Fruit fly (Drosophila melanogaster): Measurements from ENCODE around the gene Diedel3.
A peak's percentile ranks its signal among the peaks of the same experiment; 100 is the strongest.

Gene Diedel3

dm6 chrX:19056611-19057010 is 6.4 kb downstream of the Diedel3 start, which contains the start of gene CG14190:
TSS of gene CG14190 (plus strand) at chrX:19056911.
- TF ChIP-seq Hr83 (GFP tag; optimal IDR thresholded peaks at IDR 0.05; ENCODE audit: poor library complexity, severe bottlenecking), result no peak

- TF ChIP-seq Rel (GFP tag; optimal IDR thresholded peaks at IDR 0.05) (no peak), Rel (tag; optimal IDR thresholded peaks at IDR 0.05) (peak; percentile 24), CrebA (GFP tag; optimal IDR thresholded peaks at IDR 0.05; ENCODE audit: borderline replicate concordance) (no peak), h (GFP tag; optimal IDR thresholded peaks at IDR 0.05) (no peak), lola (GFP tag; optimal IDR thresholded peaks at IDR 0.05) (no peak), sage (GFP tag; optimal IDR thresholded peaks at IDR 0.05) (no peak)
Measured at dm6 chrX:19068873-19069272, 18.6 kb downstream of the Diedel3 start, which contains the start of gene CG34330. TSS of gene CG34330 (minus strand) at chrX:19068973.

dm6 chrX:19072969-19073368 is 22.7 kb downstream of the Diedel3 start:
- TF ChIP-seq Abd-B (GFP tag; optimal IDR thresholded peaks at IDR 0.05) (no peak), Hr83 (GFP tag; optimal IDR thresholded peaks at IDR 0.05; ENCODE audit: poor library complexity, severe bottlenecking) (no peak), CrebA (GFP tag; optimal IDR thresholded peaks at IDR 0.05; ENCODE audit: borderline replicate concordance) (no peak), usp (GFP tag; optimal IDR thresholded peaks at IDR 0.05) (no peak), Hnf4 (GFP tag; optimal IDR thresholded peaks at IDR 0.05) (no peak), Sp1 (GFP tag; optimal IDR thresholded peaks at IDR 0.05) (no peak), N (GFP tag; optimal IDR thresholded peaks at IDR 0.05) (no peak), fru (GFP tag; optimal IDR thresholded peaks at IDR 0.05) (no peak), GATAd (GFP tag; optimal IDR thresholded peaks at IDR 0.05) (no peak), Rel (GFP tag; optimal IDR thresholded peaks at IDR 0.05) (no peak), Rel (tag; optimal IDR thresholded peaks at IDR 0.05) (no peak), pan (optimal IDR thresholded peaks at IDR 0.05) (no peak), Jra (GFP tag; optimal IDR thresholded peaks at IDR 0.05) (no peak), Dfd (GFP tag; optimal IDR thresholded peaks at IDR 0.05) (no peak), Dif (GFP tag; optimal IDR thresholded peaks at IDR 0.05; ENCODE audit: partially characterized antibody) (no peak), ey (GFP tag; optimal IDR thresholded peaks at IDR 0.05) (no peak), CG32264 (GFP tag; optimal IDR thresholded peaks at IDR 0.05) (no peak), foxo (GFP tag; optimal IDR thresholded peaks at IDR 0.05) (no peak), Myc (optimal IDR thresholded peaks at IDR 0.05) (no peak), sv (GFP tag; optimal IDR thresholded peaks at IDR 0.05) (no peak), sage (GFP tag; optimal IDR thresholded peaks at IDR 0.05) (no peak)

- TF ChIP-seq Jra (GFP tag; optimal IDR thresholded peaks at IDR 0.05) (no peak), pan (optimal IDR thresholded peaks at IDR 0.05) (no peak), Abd-B (GFP tag; optimal IDR thresholded peaks at IDR 0.05) (no peak), Rel (GFP tag; optimal IDR thresholded peaks at IDR 0.05) (no peak), Rel (tag; optimal IDR thresholded peaks at IDR 0.05) (no peak), h (GFP tag; optimal IDR thresholded peaks at IDR 0.05) (peak; percentile 75)
Measured at dm6 chrX:19073878-19074277, 23.6 kb downstream of the Diedel3 start.

dm6 chrX:19074585-19074984 is 24.3 kb downstream of the Diedel3 start:
- no peak for TF ChIP-seq lola (GFP tag; optimal IDR thresholded peaks at IDR 0.05)
- no peak for TF ChIP-seq Jra (GFP tag; optimal IDR thresholded peaks at IDR 0.05)

- TF ChIP-seq ey (GFP tag; optimal IDR thresholded peaks at IDR 0.05) (no peak), Hr78 (GFP tag; optimal IDR thresholded peaks at IDR 0.05) (no peak), woc (GFP tag; optimal IDR thresholded peaks at IDR 0.05) (no peak), CG32264 (GFP tag; optimal IDR thresholded peaks at IDR 0.05) (no peak), CG9705 (GFP tag; optimal IDR thresholded peaks at IDR 0.05) (no peak), Jra (GFP tag; optimal IDR thresholded peaks at IDR 0.05) (no peak), pan (optimal IDR thresholded peaks at IDR 0.05) (no peak), sv (GFP tag; optimal IDR thresholded peaks at IDR 0.05) (no peak), fru (GFP tag; optimal IDR thresholded peaks at IDR 0.05) (no peak), Sp1 (GFP tag; optimal IDR thresholded peaks at IDR 0.05) (no peak), OdsH (GFP tag; optimal IDR thresholded peaks at IDR 0.05) (no peak), dl (GFP tag; optimal IDR thresholded peaks at IDR 0.05; ENCODE audit: insufficient read depth in 1 of 2, partially characterized antibody in 2 of 2) (no peak), Vsx2 (GFP tag; optimal IDR thresholded peaks at IDR 0.05; ENCODE audit: partially characterized antibody) (no peak), jim (GFP tag; optimal IDR thresholded peaks at IDR 0.05) (no peak), rgr (GFP tag; optimal IDR thresholded peaks at IDR 0.05) (no peak), Myc (optimal IDR thresholded peaks at IDR 0.05) (no peak), CrebA (GFP tag; optimal IDR thresholded peaks at IDR 0.05; ENCODE audit: borderline replicate concordance) (no peak), HLH106 (tag; optimal IDR thresholded peaks at IDR 0.05) (no peak), h (GFP tag; optimal IDR thresholded peaks at IDR 0.05) (no peak)
Measured at dm6 chrX:19077420-19077819, 27.2 kb downstream of the Diedel3 start, which contains the start of gene CG7406. TSS of gene CG7406 (plus strand) at chrX:19077720.

Data from whole organism, wandering third instar larva.